Fruit fly (Drosophila melanogaster) whole organism, prepupa: ENCODE measurements around the gene CG11398.

Experiments used
- CG3032 ChIP-seq: fragments of 200-800 bp; optimal IDR thresholded peaks from 2 replicates; lab custom pipeline; 2019; ENCODE audit warnings: missing biosample characterization, mild to moderate bottlenecking, missing genetic modification characterization, moderate library complexity
- CG9139 ChIP-seq: fragments of 200-800 bp; sonication (Bioruptor generic); optimal IDR thresholded peaks from 3 replicates; lab custom pipeline; 2017; ENCODE audit warnings: missing biosample characterization, mild to moderate bottlenecking, missing genetic modification characterization
- Eip75B ChIP-seq: fragments of 200-800 bp; sonication (Bioruptor generic); optimal IDR thresholded peaks from 3 replicates; lab custom pipeline; 2016; ENCODE audit warnings: missing biosample characterization, missing genetic modification characterization
- Ets96B ChIP-seq: fragments of 200-800 bp; optimal IDR thresholded peaks from 2 replicates; lab custom pipeline; 2019; ENCODE audit warnings: missing biosample characterization, mild to moderate bottlenecking, missing genetic modification characterization, moderate library complexity
- esn ChIP-seq: fragments of 200-800 bp; sonication (Bioruptor generic); optimal IDR thresholded peaks from 2 replicates; lab custom pipeline; 2016; ENCODE audit warnings: missing biosample characterization, mild to moderate bottlenecking, missing genetic modification characterization, moderate library complexity
- net ChIP-seq: fragments of 200-800 bp; sonication (Bioruptor generic); optimal IDR thresholded peaks from 3 replicates; lab custom pipeline; 2016; ENCODE audit warnings: missing biosample characterization, missing genetic modification characterization

DNA sequence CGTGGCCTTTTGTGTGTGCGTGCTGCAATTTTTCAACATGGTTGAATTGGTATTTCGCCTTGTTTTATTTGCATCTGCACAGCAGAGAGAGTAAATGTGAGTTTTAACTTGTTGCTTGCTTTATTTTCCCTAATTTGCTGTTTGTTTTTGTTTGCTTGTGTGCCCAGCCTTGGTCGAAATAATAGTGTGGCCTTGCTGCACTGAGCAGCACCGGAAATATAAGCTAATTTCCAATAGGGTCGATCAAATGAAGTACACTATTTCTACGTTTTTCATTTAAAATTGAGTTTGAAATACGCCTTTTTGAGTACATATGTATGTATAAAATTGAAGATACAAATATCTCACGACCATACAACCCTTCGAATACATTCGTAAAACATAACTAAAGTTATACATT is 1.7 kb upstream of the CG11398 start:
- TF ChIP-seq esn (GFP tag; lab: Kevin White, UChicago), result no peak
- TF ChIP-seq net (GFP tag; lab: Kevin White, UChicago), result no peak
- TF ChIP-seq CG9139, result no peak
- no peak for TF ChIP-seq Ets96B
- TF ChIP-seq CG3032 (tag; lab: Kevin White, UChicago), result no peak
- no peak for TF ChIP-seq Eip75B
